Worm (Caenorhabditis elegans): ENCODE results near the gene srj-57.

DNA sequence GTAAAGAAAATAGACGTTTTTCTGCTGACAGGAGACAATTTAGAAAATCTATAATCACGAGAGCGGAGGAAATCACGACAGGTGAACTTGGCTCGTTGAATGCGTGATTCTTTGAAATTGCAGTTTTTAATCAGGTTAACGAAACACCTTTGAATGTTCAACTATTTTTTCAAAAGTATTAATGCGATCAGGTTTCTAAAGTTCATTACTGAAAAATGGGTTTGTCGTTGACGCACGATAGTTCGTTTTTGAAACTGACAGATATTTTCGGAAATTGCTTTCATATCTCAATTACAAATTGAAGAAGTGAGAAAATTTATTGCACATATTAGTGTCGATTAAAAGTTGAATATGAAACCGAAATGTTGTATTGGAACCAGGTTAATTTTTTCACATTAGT is 39.4 kb downstream of the srj-57 start, which contains the start of gene F54E2.5:
- TF ChIP-seq syd-9 (tag; optimal IDR thresholded peaks at IDR 0.05) (no peak), fkh-6 (tag; optimal IDR thresholded peaks at IDR 0.05) (no peak), nfya-1 (tag; optimal IDR thresholded peaks at IDR 0.05) (no peak)
